Fruit fly (Drosophila melanogaster) whole organism, embryonic: Measurements from ENCODE around the gene Oamb.
A peak's percentile ranks its signal among the peaks of the same experiment; 100 is the strongest.

Experiments used
- Ada2b ChIP-seq: fragments of 200-800 bp; sonication (Bioruptor generic); IDR thresholded peaks from 2 replicates; pipeline ENCODE4 v1.3.6; 2022; ENCODE audit warnings: missing biosample characterization, missing genetic modification characterization
- Bgb ChIP-seq: fragments of 200-800 bp; sonication (Bioruptor generic); IDR thresholded peaks from 2 replicates; pipeline ENCODE4 v1.3.6; 2022; ENCODE audit warnings: missing biosample characterization, missing genetic modification characterization; ENCODE audit not compliant: partially characterized antibody
- CG1024 ChIP-seq: fragments of 200-800 bp; sonication (Bioruptor generic); IDR thresholded peaks from 2 replicates; pipeline ENCODE4 v1.3.6; 2022; ENCODE audit warnings: missing biosample characterization, missing genetic modification characterization
- CG10267 ChIP-seq: fragments of 200-800 bp; sonication (Bioruptor generic); optimal IDR thresholded peaks from 2 replicates; lab custom pipeline; 2018; ENCODE audit warnings: missing biosample characterization, mild to moderate bottlenecking, missing genetic modification characterization, moderate library complexity
- CG10366 ChIP-seq: fragments of 200-800 bp; sonication (Bioruptor generic); IDR thresholded peaks from 2 replicates; pipeline ENCODE4 v1.3.6; 2022; ENCODE audit warnings: missing biosample characterization, missing genetic modification characterization
- CG10431 ChIP-seq: fragments of 200-800 bp; sonication (Bioruptor generic); optimal IDR thresholded peaks from 3 replicates; lab custom pipeline; 2018; ENCODE audit warnings: missing biosample characterization, mild to moderate bottlenecking, missing genetic modification characterization
- CG10565 ChIP-seq: fragments of 200-800 bp; sonication (Bioruptor generic); optimal IDR thresholded peaks from 3 replicates; lab custom pipeline; 2016; ENCODE audit warnings: missing biosample characterization, mild to moderate bottlenecking, missing genetic modification characterization
- CG11398 ChIP-seq: fragments of 200-800 bp; sonication (Bioruptor generic); optimal IDR thresholded peaks from 2 replicates; lab custom pipeline; 2016; ENCODE audit warnings: missing biosample characterization, missing genetic modification characterization
- CG11456 ChIP-seq: fragments of 200-800 bp; sonication (Bioruptor generic); IDR thresholded peaks from 3 replicates; pipeline ENCODE4 v1.3.6; 2022; ENCODE audit warnings: missing biosample characterization, missing genetic modification characterization
- CG11695 ChIP-seq: fragments of 200-800 bp; sonication (Bioruptor generic); IDR thresholded peaks from 3 replicates; pipeline ENCODE4 v1.3.6; 2022; ENCODE audit warnings: missing biosample characterization, missing genetic modification characterization
- CG12391 ChIP-seq: fragments of 200-800 bp; sonication (Bioruptor generic); optimal IDR thresholded peaks from 3 replicates; lab custom pipeline; 2018; ENCODE audit warnings: missing biosample characterization, mild to moderate bottlenecking, missing genetic modification characterization, moderate library complexity
- CG13624 ChIP-seq: fragments of 200-800 bp; sonication (Bioruptor generic); optimal IDR thresholded peaks from 2 replicates; lab custom pipeline; 2016; ENCODE audit warnings: missing biosample characterization, missing genetic modification characterization
- CG16863 ChIP-seq: fragments of 200-800 bp; sonication (Bioruptor generic); optimal IDR thresholded peaks from 3 replicates; lab custom pipeline; 2016; ENCODE audit warnings: missing biosample characterization, missing genetic modification characterization
- CG17361 ChIP-seq: fragments of 200-800 bp; sonication (Bioruptor generic); IDR thresholded peaks from 3 replicates; pipeline ENCODE4 v1.3.6; 2022; ENCODE audit warnings: missing biosample characterization, missing genetic modification characterization
- CG17385 ChIP-seq: fragments of 200-800 bp; sonication (Bioruptor generic); optimal IDR thresholded peaks from 3 replicates; lab custom pipeline; 2018; ENCODE audit warnings: missing biosample characterization, mild to moderate bottlenecking, missing genetic modification characterization
- CG2889 ChIP-seq: fragments of 200-800 bp; sonication (Bioruptor generic); IDR thresholded peaks from 3 replicates; pipeline ENCODE4 v1.3.6; 2022; ENCODE audit warnings: missing biosample characterization, missing genetic modification characterization
- CG32772 ChIP-seq: fragments of 200-800 bp; sonication (Bioruptor generic); IDR thresholded peaks from 2 replicates; pipeline ENCODE4 v1.3.6; 2022; ENCODE audit warnings: missing biosample characterization, missing genetic modification characterization
- CG4424 ChIP-seq: fragments of 200-800 bp; sonication (Bioruptor generic); optimal IDR thresholded peaks from 3 replicates; lab custom pipeline; 2016; ENCODE audit warnings: missing biosample characterization, missing genetic modification characterization
- CG7271 ChIP-seq: fragments of 200-800 bp; sonication (Bioruptor generic); optimal IDR thresholded peaks from 2 replicates; lab custom pipeline; 2018; ENCODE audit warnings: missing biosample characterization, mild to moderate bottlenecking, missing genetic modification characterization, moderate library complexity
- CG8089 ChIP-seq: fragments of 200-800 bp; sonication (Bioruptor generic); optimal IDR thresholded peaks from 3 replicates; lab custom pipeline; 2016; ENCODE audit warnings: missing biosample characterization, missing genetic modification characterization
- CG9932 ChIP-seq: fragments of 200-800 bp; sonication (Bioruptor generic); IDR thresholded peaks from 2 replicates; pipeline ENCODE4 v1.3.6; 2022; ENCODE audit warnings: missing biosample characterization, missing genetic modification characterization
- D19B ChIP-seq: fragments of 200-800 bp; sonication (Bioruptor generic); optimal IDR thresholded peaks from 2 replicates; lab custom pipeline; 2017; ENCODE audit warnings: missing biosample characterization, mild to moderate bottlenecking, missing genetic modification characterization
- Dll ChIP-seq: fragments of 200-800 bp; sonication (Bioruptor generic); IDR thresholded peaks from 4 replicates; pipeline ENCODE4 v1.3.6; 2022; ENCODE audit warnings: missing biosample characterization, missing genetic modification characterization; ENCODE audit not compliant: partially characterized antibody
- Fer2 ChIP-seq: fragments of 200-800 bp; sonication (Bioruptor generic); optimal IDR thresholded peaks from 2 replicates; lab custom pipeline; 2018; ENCODE audit warnings: missing biosample characterization, mild to moderate bottlenecking, missing genetic modification characterization, moderate library complexity
- H15 ChIP-seq: fragments of 200-800 bp; sonication (Bioruptor generic); IDR thresholded peaks from 3 replicates; pipeline ENCODE4 v1.3.6; 2022; ENCODE audit warnings: missing biosample characterization, missing genetic modification characterization
- HLH3B ChIP-seq: fragments of 200-800 bp; sonication (Bioruptor generic); IDR thresholded peaks from 2 replicates; pipeline ENCODE4 v1.3.6; 2022; ENCODE audit warnings: missing biosample characterization, missing genetic modification characterization
- HLHmδ ChIP-seq: fragments of 200-800 bp; sonication (Bioruptor generic); optimal IDR thresholded peaks from 2 replicates; lab custom pipeline; 2018; ENCODE audit warnings: missing biosample characterization, mild to moderate bottlenecking, missing genetic modification characterization, moderate library complexity
- Hr3 ChIP-seq: fragments of 200-800 bp; sonication (Bioruptor generic); optimal IDR thresholded peaks from 3 replicates; lab custom pipeline; 2016; ENCODE audit warnings: missing biosample characterization, missing genetic modification characterization
- Hr39 ChIP-seq: fragments of >200 bp; optimal IDR thresholded peaks from 2 replicates; lab custom pipeline; 2017
- MTF-1 ChIP-seq: fragments of 200-800 bp; sonication (Bioruptor generic); optimal IDR thresholded peaks from 2 replicates; lab custom pipeline; 2018; ENCODE audit warnings: missing biosample characterization, mild to moderate bottlenecking, missing genetic modification characterization, borderline replicate concordance
- NC2β ChIP-seq: fragments of 200-800 bp; sonication (Bioruptor generic); optimal IDR thresholded peaks from 2 replicates; lab custom pipeline; 2016; ENCODE audit warnings: missing biosample characterization, missing genetic modification characterization
- PHDP ChIP-seq: fragments of 200-800 bp; sonication (Bioruptor generic); optimal IDR thresholded peaks from 3 replicates; lab custom pipeline; 2018; ENCODE audit warnings: missing biosample characterization, mild to moderate bottlenecking, missing genetic modification characterization, moderate library complexity
- abd-A ChIP-seq: fragments of 200-800 bp; sonication (Bioruptor generic); optimal IDR thresholded peaks from 3 replicates; lab custom pipeline; 2019; ENCODE audit warnings: missing biosample characterization, mild to moderate bottlenecking, missing genetic modification characterization, moderate library complexity
- ap ChIP-seq: fragments of 200-800 bp; sonication (Bioruptor generic); IDR thresholded peaks from 2 replicates; pipeline ENCODE4 v1.3.6; 2022; ENCODE audit warnings: missing biosample characterization, missing genetic modification characterization
- bowl ChIP-seq: fragments of 200-800 bp; sonication (Bioruptor generic); IDR thresholded peaks from 2 replicates; pipeline ENCODE4 v1.3.6; 2022; ENCODE audit warnings: missing biosample characterization, missing genetic modification characterization
- bsh ChIP-seq, 2 experiments: fragments of 200-800 bp; sonication (Bioruptor generic); optimal IDR thresholded peaks; 2 replicates each; lab custom pipeline; 2017 to 2018; ENCODE audit warnings: mild to moderate bottlenecking in 2 of 2, missing biosample characterization in 2 of 2, missing genetic modification characterization in 2 of 2, moderate library complexity in 1 of 2
- cwo ChIP-seq: fragments of 200-800 bp; sonication (Bioruptor generic); optimal IDR thresholded peaks from 3 replicates; lab custom pipeline; 2017; ENCODE audit warnings: missing biosample characterization, missing genetic modification characterization, mild to moderate bottlenecking, moderate library complexity, missing genetic modification reagents
- da ChIP-seq: fragments of 200-800 bp; sonication (Bioruptor generic); optimal IDR thresholded peaks from 2 replicates; lab custom pipeline; 2016; ENCODE audit warnings: missing biosample characterization, missing genetic modification characterization
- dysf ChIP-seq: fragments of 200-800 bp; sonication (Bioruptor generic); IDR thresholded peaks from 3 replicates; pipeline ENCODE4 v1.3.6; 2022; ENCODE audit warnings: missing biosample characterization, missing genetic modification characterization
- gt ChIP-seq: fragments of 200-800 bp; sonication (Bioruptor generic); IDR thresholded peaks from 2 replicates; pipeline ENCODE4 v1.3.6; 2022; ENCODE audit warnings: missing biosample characterization, missing genetic modification characterization
- hkb ChIP-seq, 2 experiments: fragments of 200-800 bp in 1 of 2; fragments of >200 bp in 1 of 2; sonication (Bioruptor generic) in 1 of 2; IDR thresholded peaks in 1 of 2; optimal IDR thresholded peaks in 1 of 2; 2 replicates each; pipeline versions ENCODE4 v1.3.6 to Lab custom; 2017 to 2022; ENCODE audit warnings: missing biosample characterization in 1 of 2, missing genetic modification characterization in 1 of 2
- kah ChIP-seq: fragments of 200-800 bp; sonication (Bioruptor generic); optimal IDR thresholded peaks from 2 replicates; lab custom pipeline; 2018; ENCODE audit warnings: missing biosample characterization, mild to moderate bottlenecking, missing genetic modification characterization
- ken ChIP-seq: fragments of 200-800 bp; sonication (Bioruptor generic); IDR thresholded peaks from 3 replicates; pipeline ENCODE4 v1.3.6; 2022; ENCODE audit warnings: missing biosample characterization, missing genetic modification characterization
- lilli ChIP-seq: fragments of 200-800 bp; sonication (Bioruptor generic); optimal IDR thresholded peaks from 3 replicates; lab custom pipeline; 2016; ENCODE audit warnings: missing biosample characterization, missing genetic modification characterization
- mirr ChIP-seq: fragments of 200-800 bp; sonication (Bioruptor generic); optimal IDR thresholded peaks from 3 replicates; lab custom pipeline; 2018; ENCODE audit warnings: missing biosample characterization, mild to moderate bottlenecking, missing genetic modification characterization
- pan ChIP-seq, 4 experiments: fragments of >200 bp in 3 of 4; fragments of 200-800 bp in 1 of 4; sonication (Bioruptor generic) in 1 of 4; optimal IDR thresholded peaks in 3 of 4; IDR thresholded peaks in 1 of 4; 2 replicates each; pipeline versions ENCODE4 v1.3.6 to Lab custom; 2017 to 2022; ENCODE audit warnings: missing biosample characterization in 2 of 4, missing genetic modification characterization in 2 of 4, mixed read lengths in 1 of 4
- tap ChIP-seq: fragments of 200-800 bp; optimal IDR thresholded peaks from 3 replicates; lab custom pipeline; 2019; ENCODE audit warnings: missing biosample characterization, mild to moderate bottlenecking, missing genetic modification characterization, moderate library complexity
- tin ChIP-seq: fragments of 200-800 bp; sonication (Bioruptor generic); optimal IDR thresholded peaks from 3 replicates; lab custom pipeline; 2016; ENCODE audit warnings: missing biosample characterization, missing genetic modification characterization
- trh ChIP-seq: fragments of 200-800 bp; sonication (Bioruptor generic); optimal IDR thresholded peaks from 2 replicates; lab custom pipeline; 2016; ENCODE audit warnings: missing biosample characterization, missing genetic modification characterization
- wdn ChIP-seq: fragments of 200-800 bp; sonication (Bioruptor generic); IDR thresholded peaks from 2 replicates; pipeline ENCODE4 v1.3.6; 2022; ENCODE audit warnings: missing biosample characterization, missing genetic modification characterization

Oamb gene

DNA sequence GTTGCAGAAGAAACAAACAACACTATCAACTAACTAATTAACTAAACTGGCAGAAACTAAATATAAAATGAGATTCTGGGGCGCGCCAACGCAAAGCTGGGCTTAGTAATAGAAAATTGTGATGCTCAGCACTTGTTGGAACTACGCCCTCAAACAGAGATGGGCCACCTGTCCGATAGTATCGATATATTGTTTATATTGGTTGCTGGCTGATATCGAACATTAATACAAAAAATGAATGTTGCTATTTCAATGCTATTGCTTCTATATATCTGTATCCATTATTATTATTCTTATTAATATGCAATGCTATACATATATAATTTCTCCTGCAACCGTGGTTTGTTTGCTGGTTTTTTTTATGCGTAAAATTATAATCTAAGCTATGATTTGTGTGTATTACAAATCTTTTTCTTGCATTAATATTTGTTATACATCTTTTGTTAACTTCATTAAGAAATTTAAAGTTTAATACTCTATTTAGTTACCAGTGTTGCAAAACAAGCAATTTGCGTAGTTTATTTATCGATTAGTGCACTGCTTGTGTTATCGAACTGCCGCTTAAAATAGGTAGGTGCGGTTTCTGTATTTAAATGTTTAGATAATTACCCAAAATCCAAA lies 47.9 kb upstream of the Oamb start, which contains the start of gene CG31195 (continued):
- no peak for TF ChIP-seq ken (GFP tag; lab: Robert Waterston, UW)
- TF ChIP-seq CG13624 (GFP tag; lab: Kevin White, UChicago) = peak; percentile 17
- no peak for TF ChIP-seq MTF-1 (GFP tag; lab: Kevin White, UChicago)
- peak; percentile 67 for TF ChIP-seq Bgb (GFP tag; lab: Robert Waterston, UW)
- TF ChIP-seq Ada2b (GFP tag; lab: Robert Waterston, UW) = no peak
- TF ChIP-seq D19B = no peak
- no peak for TF ChIP-seq CG11398 (GFP tag; lab: Kevin White, UChicago)
- TF ChIP-seq CG10431 (GFP tag; lab: Kevin White, UChicago) = no peak
- no peak for TF ChIP-seq CG11456
- TF ChIP-seq NC2β (GFP tag; lab: Kevin White, UChicago) = no peak
- no peak for TF ChIP-seq wdn
- TF ChIP-seq HLH3B (GFP tag; lab: Robert Waterston, UW) = no peak
- TF ChIP-seq CG8089 (GFP tag; lab: Kevin White, UChicago) = no peak
- no peak for TF ChIP-seq ap (GFP tag; lab: Robert Waterston, UW)
- no peak for TF ChIP-seq Hr3 (GFP tag; lab: Kevin White, UChicago)
- peak; percentile 9 for TF ChIP-seq CG4424 (GFP tag; lab: Kevin White, UChicago)
- no peak for TF ChIP-seq cwo
- peak; percentile 34; the same call in 1 of the 2 replicates for TF ChIP-seq CG9932 (GFP tag; lab: Robert Waterston, UW)
- no peak for TF ChIP-seq CG17385 (GFP tag; lab: Kevin White, UChicago)
- TF ChIP-seq Hr39 (lab: Kevin White, UChicago) = no peak
- TF ChIP-seq Dll = peak; percentile 87; the same call in 3 of the 4 replicates
- peak; percentile 37 for TF ChIP-seq CG12391
- TF ChIP-seq bsh (GFP tag; optimal IDR thresholded peaks at IDR 0.05; lab: Kevin White, UChicago) = no peak
- TF ChIP-seq gt (GFP tag; lab: Robert Waterston, UW) = no peak
- TF ChIP-seq HLHmδ = no peak
- TF ChIP-seq bowl (GFP tag; lab: Robert Waterston, UW) = no peak
- TF ChIP-seq Fer2 (tag; lab: Kevin White, UChicago) = no peak
- no peak for TF ChIP-seq CG10366 (GFP tag; lab: Robert Waterston, UW)
- no peak for TF ChIP-seq CG32772 (GFP tag; lab: Robert Waterston, UW)
- TF ChIP-seq CG1024 = no peak
- no peak for TF ChIP-seq CG7271 (tag; lab: Kevin White, UChicago)
- TF ChIP-seq CG10267 = peak; percentile 90
- TF ChIP-seq abd-A (tag; lab: Kevin White, UChicago) = no peak
- no peak for TF ChIP-seq mirr
- TF ChIP-seq H15 (GFP tag; lab: Robert Waterston, UW) = no peak
- no peak for TF ChIP-seq PHDP
- no peak for TF ChIP-seq pan (optimal IDR thresholded peaks at IDR 0.05; lab: Kevin White, UChicago)
- no peak for TF ChIP-seq pan (GFP tag; optimal IDR thresholded peaks at IDR 0.05 in 1 of 2, IDR thresholded peaks at IDR 0.05 in 1 of 2)
- TF ChIP-seq kah = no peak
- peak; percentile 9 for TF ChIP-seq tin (GFP tag; lab: Kevin White, UChicago)
- TF ChIP-seq lilli (GFP tag; lab: Kevin White, UChicago) = no peak
- TF ChIP-seq CG16863 = no peak
- no peak for TF ChIP-seq dysf (GFP tag; lab: Robert Waterston, UW)
- no peak for TF ChIP-seq tap (tag; lab: Kevin White, UChicago)
- no peak for TF ChIP-seq trh (GFP tag; lab: Kevin White, UChicago)
- TF ChIP-seq CG11695 (GFP tag; lab: Robert Waterston, UW) = no peak
- no peak for TF ChIP-seq da (GFP tag; lab: Kevin White, UChicago)
- TF ChIP-seq CG10565 = no peak
- TF ChIP-seq CG17361 = peak; percentile 17; the same call in 1 of the 3 replicates
- no peak for TF ChIP-seq hkb (optimal IDR thresholded peaks at IDR 0.05; lab: Kevin White, UChicago)
- TF ChIP-seq hkb (GFP tag; IDR thresholded peaks at IDR 0.05; lab: Robert Waterston, UW) = no peak
- TF ChIP-seq CG2889 = no peak
